Worm (Caenorhabditis elegans) whole organism, L4 larva: ENCODE data around the gene txt-19.

Experiments
- F10B5.3 ChIP-seq: sonication (generic microtip); optimal IDR thresholded peaks from 2 replicates; lab custom pipeline; 2016; ENCODE audit warnings: mild to moderate bottlenecking, missing genetic modification characterization, missing compliant biosample characterization
- F26F4.8 ChIP-seq: fragments of 200-800 bp; sonication (Bioruptor generic); conservative IDR thresholded peaks from 2 replicates; pipeline ENCODE4 v1.3.6; 2022; ENCODE audit warnings: missing genetic modification characterization, missing compliant biosample characterization
- F37D6.2 ChIP-seq: sonication (generic microtip); optimal IDR thresholded peaks from 2 replicates; lab custom pipeline; 2016; ENCODE audit warnings: mild to moderate bottlenecking, missing genetic modification characterization, missing compliant biosample characterization
- Y75B8A.6 ChIP-seq: fragments of 200-800 bp; sonication (Bioruptor generic); IDR thresholded peaks from 2 replicates; pipeline ENCODE4 v1.3.6; 2022; ENCODE audit warnings: missing genetic modification reagents, missing genetic modification characterization, missing compliant biosample characterization
- ZK337.2 ChIP-seq: fragments of 200-800 bp; sonication (Bioruptor generic); IDR thresholded peaks from 2 replicates; pipeline ENCODE4 v1.3.6; 2022; ENCODE audit warnings: missing genetic modification reagents, missing genetic modification characterization, missing compliant biosample characterization
- aly-2 ChIP-seq: sonication (generic microtip); optimal IDR thresholded peaks from 2 replicates; lab custom pipeline; 2018; ENCODE audit warnings: missing biosample characterization, missing genetic modification characterization
- ama-1 ChIP-seq: fragments of 150-350 bp; optimal IDR thresholded peaks from 2 replicates; lab custom pipeline; 2014; ENCODE audit warnings: inconsistent platforms, mixed read lengths
- arid-1 ChIP-seq: fragments of 200-800 bp; sonication (Bioruptor generic); conservative IDR thresholded peaks from 2 replicates; pipeline ENCODE4 v1.3.6; 2022; ENCODE audit warnings: missing genetic modification reagents, missing genetic modification characterization, missing compliant biosample characterization
- ceh-20 ChIP-seq: fragments of 200-800 bp; sonication (Bioruptor generic); IDR thresholded peaks from 2 replicates; pipeline ENCODE4 v1.3.6; 2022; ENCODE audit warnings: missing genetic modification reagents, missing genetic modification characterization, missing compliant biosample characterization
- ceh-32 ChIP-seq: sonication (generic microtip); optimal IDR thresholded peaks from 2 replicates; lab custom pipeline; 2016; ENCODE audit warnings: mild to moderate bottlenecking, missing genetic modification characterization, missing compliant biosample characterization; ENCODE audit not compliant: poor library complexity
- ceh-44 ChIP-seq: fragments of 200-800 bp; sonication (Bioruptor generic); IDR thresholded peaks from 2 replicates; pipeline ENCODE4 v1.3.6; 2022; ENCODE audit warnings: missing genetic modification reagents, missing genetic modification characterization, missing compliant biosample characterization
- ces-1 ChIP-seq: fragments of 150-350 bp; sonication (generic microtip); optimal IDR thresholded peaks from 4 replicates; lab custom pipeline; 2014; ENCODE audit warnings: missing biosample characterization, missing genetic modification reagents, missing genetic modification characterization
- dmd-6 ChIP-seq: fragments of 200-800 bp; sonication (Bioruptor generic); IDR thresholded peaks from 2 replicates; pipeline ENCODE4 v1.3.6; 2022; ENCODE audit warnings: missing genetic modification reagents, missing genetic modification characterization, missing compliant biosample characterization
- duxl-1 ChIP-seq: sonication (generic microtip); optimal IDR thresholded peaks from 2 replicates; lab custom pipeline; 2016; ENCODE audit warnings: mild to moderate bottlenecking, missing genetic modification characterization, moderate library complexity, missing compliant biosample characterization; ENCODE audit not compliant: poor library complexity
- dve-1 ChIP-seq: sonication (generic microtip); optimal IDR thresholded peaks from 2 replicates; lab custom pipeline; 2017; ENCODE audit warnings: antibody characterized with exemption, mild to moderate bottlenecking, missing genetic modification characterization, missing compliant biosample characterization; ENCODE audit not compliant: insufficient read depth
- egl-27 ChIP-seq: sonication (generic microtip); optimal IDR thresholded peaks from 3 replicates; lab custom pipeline; 2017; ENCODE audit warnings: missing biosample characterization, missing genetic modification reagents, missing genetic modification characterization
- fos-1 ChIP-seq: fragments of 150-350 bp; optimal IDR thresholded peaks from 2 replicates; lab custom pipeline; 2014; ENCODE audit warnings: missing biosample characterization, missing genetic modification characterization
- hlh-11 ChIP-seq: fragments of 200-800 bp; sonication (Bioruptor generic); optimal IDR thresholded peaks from 2 replicates; lab custom pipeline; 2018; ENCODE audit warnings: mild to moderate bottlenecking, missing genetic modification characterization, missing compliant biosample characterization
- hlh-30 ChIP-seq: sonication (generic microtip); optimal IDR thresholded peaks from 2 replicates; lab custom pipeline; 2017; ENCODE audit warnings: antibody characterized with exemption, mild to moderate bottlenecking, missing genetic modification characterization, missing compliant biosample characterization; ENCODE audit not compliant: insufficient read depth
- hmg-1.1 ChIP-seq: fragments of 200-800 bp; sonication (Bioruptor generic); IDR thresholded peaks from 2 replicates; pipeline ENCODE4 v1.3.6; 2022; ENCODE audit warnings: missing genetic modification reagents, missing genetic modification characterization, missing compliant biosample characterization
- lim-7 ChIP-seq: fragments of 200-800 bp; sonication (Bioruptor generic); IDR thresholded peaks from 2 replicates; pipeline ENCODE4 v1.3.6; 2022; ENCODE audit warnings: missing genetic modification characterization, missing compliant biosample characterization
- lin-1 ChIP-seq: fragments of 200-800 bp; sonication (Bioruptor generic); IDR thresholded peaks from 2 replicates; pipeline ENCODE4 v1.3.6; 2022; ENCODE audit warnings: missing genetic modification reagents, missing genetic modification characterization, missing compliant biosample characterization
- lin-38 ChIP-seq: fragments of 200-800 bp; sonication (Bioruptor generic); IDR thresholded peaks from 2 replicates; pipeline ENCODE4 v1.3.6; 2022; ENCODE audit warnings: missing genetic modification reagents, missing genetic modification characterization, missing compliant biosample characterization
- lsy-2 ChIP-seq, 2 experiments: fragments of 150-350 bp in 1 of 2; sonication (generic microtip) in 1 of 2; optimal IDR thresholded peaks; 2 replicates each; lab custom pipeline; 2014 to 2017; ENCODE audit warnings: missing biosample characterization in 2 of 2, missing genetic modification characterization in 2 of 2
- mdl-1 ChIP-seq, 2 experiments: fragments of 150-350 bp in 1 of 2; sonication (generic microtip) in 1 of 2; optimal IDR thresholded peaks; 2 replicates each; lab custom pipeline; 2014 to 2017; ENCODE audit warnings: missing biosample characterization in 2 of 2, missing genetic modification characterization in 2 of 2
- mep-1 ChIP-seq: fragments of 150-350 bp; sonication (generic microtip); optimal IDR thresholded peaks from 3 replicates; lab custom pipeline; 2014; ENCODE audit warnings: missing biosample characterization, missing genetic modification characterization
- mes-2 ChIP-seq: sonication (generic microtip); optimal IDR thresholded peaks from 2 replicates; lab custom pipeline; 2016; ENCODE audit warnings: missing genotype, mild to moderate bottlenecking, missing genetic modification characterization, missing compliant biosample characterization; ENCODE audit not compliant: poor library complexity, severe bottlenecking
- mxl-2 ChIP-seq: fragments of 200-800 bp; sonication (Bioruptor generic); conservative IDR thresholded peaks from 2 replicates; pipeline ENCODE4 v1.3.6; 2022; ENCODE audit warnings: missing genetic modification reagents, missing genetic modification characterization, missing compliant biosample characterization
- nhr-11 ChIP-seq: fragments of 150-350 bp; optimal IDR thresholded peaks from 2 replicates; lab custom pipeline; 2014; ENCODE audit warnings: missing biosample characterization, missing genetic modification characterization
- nhr-28 ChIP-seq: fragments of 150-350 bp; optimal IDR thresholded peaks from 2 replicates; lab custom pipeline; 2014; ENCODE audit warnings: missing biosample characterization, missing genetic modification characterization
- nhr-76 ChIP-seq: fragments of 150-350 bp; optimal IDR thresholded peaks from 2 replicates; lab custom pipeline; 2014; ENCODE audit warnings: missing biosample characterization, missing genetic modification characterization
- pha-4 ChIP-seq, 2 experiments: fragments of 150-350 bp in 1 of 2; fragments of 200-800 bp in 1 of 2; sonication (Bioruptor generic) in 1 of 2; IDR thresholded peaks in 1 of 2; optimal IDR thresholded peaks in 1 of 2; 2 replicates each; pipeline versions ENCODE4 v1.3.6 to Lab custom; 2014 to 2022; ENCODE audit warnings: missing genetic modification characterization in 2 of 2, missing genetic modification reagents in 2 of 2, missing biosample characterization in 1 of 2, missing compliant biosample characterization in 1 of 2
- rbr-2 ChIP-seq: sonication (generic microtip); optimal IDR thresholded peaks from 2 replicates; lab custom pipeline; 2016; ENCODE audit warnings: missing genotype, missing genetic modification characterization, missing compliant biosample characterization
- set-16 ChIP-seq: fragments of 200-800 bp; sonication (Bioruptor generic); IDR thresholded peaks from 2 replicates; pipeline ENCODE4 v1.3.6; 2022; ENCODE audit warnings: missing genetic modification reagents, missing genetic modification characterization, missing compliant biosample characterization
- snpc-1.2 ChIP-seq: fragments of 200-800 bp; sonication (Bioruptor generic); IDR thresholded peaks from 2 replicates; pipeline ENCODE4 v1.3.6; 2022; ENCODE audit warnings: missing genetic modification reagents, missing genetic modification characterization, missing compliant biosample characterization
- spr-3 ChIP-seq: fragments of 200-800 bp; sonication (Bioruptor generic); optimal IDR thresholded peaks from 2 replicates; lab custom pipeline; 2018; ENCODE audit warnings: mild to moderate bottlenecking, missing genetic modification characterization, missing compliant biosample characterization
- zfp-3 ChIP-seq: fragments of 200-800 bp; sonication (Bioruptor generic); conservative IDR thresholded peaks from 2 replicates; pipeline ENCODE4 v1.3.6; 2022; ENCODE audit warnings: missing genetic modification reagents, missing genetic modification characterization, missing compliant biosample characterization
- zip-2 ChIP-seq: fragments of 150-350 bp; optimal IDR thresholded peaks from 2 replicates; lab custom pipeline; 2014; ENCODE audit warnings: missing biosample characterization, missing genetic modification characterization

The txt-19 gene

ce11 chrIV:12836208-12836607 lies 9.5 kb upstream of the txt-19 start, which contains the start of gene M02B1.3:
Gene M02B1.3, plus strand, starts transcription at chrIV:12836508.
- TF ChIP-seq aly-2 (tag; lab: Kevin White, UChicago) = no peak
- peak; percentile 60; the same call in 1 of the 2 replicates for TF ChIP-seq ceh-20 (GFP tag; lab: Robert Waterston, UW)
- TF ChIP-seq ZK337.2 (GFP tag; lab: Robert Waterston, UW) = 0 out of 2 replicates have a peak, but pooled peaks have one; percentile 27
- TF ChIP-seq F26F4.8 (GFP tag; lab: Robert Waterston, UW) = no peak
- TF ChIP-seq hmg-1.1 = peak; percentile 33; the same call in 1 of the 2 replicates
- peak; percentile 8 for TF ChIP-seq mep-1 (tag; lab: Kevin White, UChicago)
- TF ChIP-seq, all 104 proteins: peak for 4

DNA sequence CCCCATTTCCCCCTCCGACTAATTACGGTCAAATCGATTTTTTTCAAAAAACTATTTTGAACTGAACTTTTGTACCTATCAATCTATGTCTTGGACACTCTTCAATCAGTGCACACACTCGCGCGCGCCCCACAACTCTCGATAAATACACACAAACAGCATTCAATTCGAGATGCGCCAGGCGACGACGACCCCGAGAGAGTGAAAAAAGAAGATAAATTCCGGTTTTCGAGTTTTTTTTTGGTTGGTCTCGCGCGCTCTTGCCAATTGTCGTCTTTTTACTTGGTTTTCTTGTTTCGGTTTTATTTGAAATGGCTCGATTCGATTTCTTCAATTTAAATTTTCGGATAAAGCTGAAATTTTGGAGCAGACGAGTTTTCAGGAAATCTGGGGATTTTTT lies 5.4 kb upstream of the txt-19 start:
- TF ChIP-seq mes-2 (tag; lab: Kevin White, UChicago) (peak; percentile 54), lin-1 (GFP tag; lab: Robert Waterston, UW) (0 out of 2 replicates have a peak, but pooled peaks have one; percentile 25), ces-1 (no peak), set-16 (GFP tag; lab: Robert Waterston, UW) (no peak), mxl-2 (no peak), nhr-11 (tag; lab: Kevin White, UChicago) (no peak), egl-27 (tag; lab: Kevin White, UChicago) (no peak), nhr-28 (tag; lab: Kevin White, UChicago) (peak; percentile 64), F37D6.2 (no peak), ama-1 (lab: Kevin White, UChicago) (peak; percentile 84), lin-38 (0 out of 2 replicates have a peak, but pooled peaks have one; percentile 8), hlh-30 (tag; lab: Kevin White, UChicago) (peak; percentile 26), hlh-11 (tag; lab: Kevin White, UChicago) (peak; percentile 48), lim-7 (GFP tag; lab: Robert Waterston, UW) (no peak), arid-1 (0 out of 2 replicates have a peak, but pooled peaks have one; percentile 28), zip-2 (no peak), fos-1 (tag; lab: Kevin White, UChicago) (no peak), Y75B8A.6 (GFP tag; lab: Robert Waterston, UW) (no peak; the same call in 1 of the 2 replicates), mep-1 (tag; lab: Kevin White, UChicago) (peak; percentile 61), dve-1 (tag; lab: Kevin White, UChicago) (peak; percentile 14), ceh-32 (tag; lab: Kevin White, UChicago) (no peak), snpc-1.2 (GFP tag; lab: Robert Waterston, UW) (0 out of 2 replicates have a peak, but pooled peaks have one; percentile 19), spr-3 (no peak), F10B5.3 (no peak), ceh-44 (GFP tag; lab: Robert Waterston, UW) (no peak), dmd-6 (0 out of 2 replicates have a peak, but pooled peaks have one; percentile 26), lsy-2 (tag; optimal IDR thresholded peaks at IDR 0.05; lab: Kevin White, UChicago) (no peak), zfp-3 (GFP tag; lab: Robert Waterston, UW) (no peak), duxl-1 (tag; lab: Kevin White, UChicago) (no peak), rbr-2 (tag; lab: Kevin White, UChicago) (peak; percentile 19), nhr-76 (no peak), mdl-1 (tag; optimal IDR thresholded peaks at IDR 0.05; lab: Kevin White, UChicago) (peak in 1 of 2 experiments; percentile 37), pha-4 (GFP tag; IDR thresholded peaks at IDR 0.05; lab: Robert Waterston, UW) (no peak), pha-4 (tag; optimal IDR thresholded peaks at IDR 0.05; lab: Kevin White, UChicago) (peak; percentile 36)
